Worm (Caenorhabditis elegans) whole organism, mixed stage, embryonic: ENCODE measurements around the gene mab-5.
A peak's percentile ranks its signal among the peaks of the same experiment; 100 is the strongest.

Experiments
- M03D4.4 ChIP-seq: sonication (generic microtip); optimal IDR thresholded peaks from 2 replicates; lab custom pipeline; 2017; ENCODE audit warnings: mild to moderate bottlenecking, missing genetic modification characterization, missing compliant biosample characterization
- ceh-39 ChIP-seq: fragments of 150-350 bp; optimal IDR thresholded peaks from 2 replicates; lab custom pipeline; 2014; ENCODE audit warnings: missing biosample characterization, missing genetic modification characterization
- ceh-43 ChIP-seq: fragments of 200-800 bp; sonication (Bioruptor generic); optimal IDR thresholded peaks from 2 replicates; lab custom pipeline; 2018; ENCODE audit warnings: mild to moderate bottlenecking, missing genetic modification characterization, moderate library complexity, missing compliant biosample characterization
- ceh-83 ChIP-seq: fragments of 200-800 bp; sonication (Bioruptor generic); optimal IDR thresholded peaks from 2 replicates; lab custom pipeline; 2018; ENCODE audit warnings: mild to moderate bottlenecking, missing genetic modification characterization, missing compliant biosample characterization
- ces-1 ChIP-seq: fragments of 150-350 bp; optimal IDR thresholded peaks from 2 replicates; lab custom pipeline; 2014; ENCODE audit warnings: missing biosample characterization, missing genetic modification reagents, missing genetic modification characterization
- cnd-1 ChIP-seq: fragments of 200-800 bp; sonication (Bioruptor generic); optimal IDR thresholded peaks from 2 replicates; lab custom pipeline; 2018; ENCODE audit warnings: mild to moderate bottlenecking, missing genetic modification characterization, missing compliant biosample characterization
- drap-1 ChIP-seq: fragments of 200-800 bp; sonication (Bioruptor generic); optimal IDR thresholded peaks from 3 replicates; lab custom pipeline; 2018; ENCODE audit warnings: mild to moderate bottlenecking, missing genetic modification characterization, missing compliant biosample characterization
- elt-3 ChIP-seq: fragments of 150-350 bp; optimal IDR thresholded peaks from 2 replicates; lab custom pipeline; 2014; ENCODE audit warnings: missing biosample characterization, missing genetic modification characterization
- flh-1 ChIP-seq: fragments of 200-800 bp; sonication (Bioruptor generic); optimal IDR thresholded peaks from 2 replicates; lab custom pipeline; 2018; ENCODE audit warnings: mild to moderate bottlenecking, missing genetic modification characterization, moderate library complexity, missing compliant biosample characterization
- ham-2 ChIP-seq: fragments of 200-800 bp; sonication (Bioruptor generic); optimal IDR thresholded peaks from 2 replicates; lab custom pipeline; 2018; ENCODE audit warnings: mild to moderate bottlenecking, missing genetic modification characterization, missing compliant biosample characterization
- hlh-1 ChIP-seq: fragments of 150-350 bp; optimal IDR thresholded peaks from 2 replicates; lab custom pipeline; 2014; ENCODE audit warnings: missing biosample characterization, missing genetic modification reagents, missing genetic modification characterization
- lin-13 ChIP-seq: fragments of 150-350 bp; optimal IDR thresholded peaks from 2 replicates; lab custom pipeline; 2014; ENCODE audit warnings: missing biosample characterization, missing genetic modification characterization
- lin-32 ChIP-seq: fragments of 200-800 bp; sonication (Bioruptor generic); optimal IDR thresholded peaks from 2 replicates; lab custom pipeline; 2018; ENCODE audit warnings: mild to moderate bottlenecking, missing genetic modification characterization, missing compliant biosample characterization
- lsy-2 ChIP-seq: fragments of 150-350 bp; optimal IDR thresholded peaks from 2 replicates; lab custom pipeline; 2014; ENCODE audit warnings: missing biosample characterization, missing genetic modification characterization
- mab-5 ChIP-seq: fragments of 150-350 bp; optimal IDR thresholded peaks from 2 replicates; lab custom pipeline; 2014; ENCODE audit warnings: missing biosample characterization, missing genetic modification characterization
- mls-2 ChIP-seq: sonication (generic microtip); optimal IDR thresholded peaks from 2 replicates; lab custom pipeline; 2016; ENCODE audit warnings: mild to moderate bottlenecking, missing genetic modification characterization, moderate library complexity, missing compliant biosample characterization
- nhr-12 ChIP-seq: fragments of 150-350 bp; optimal IDR thresholded peaks from 2 replicates; lab custom pipeline; 2014; ENCODE audit warnings: missing biosample characterization, missing genetic modification characterization
- nhr-2 ChIP-seq: fragments of 150-350 bp; optimal IDR thresholded peaks from 2 replicates; lab custom pipeline; 2014; ENCODE audit warnings: missing biosample characterization, missing genetic modification characterization
- nhr-237 ChIP-seq: fragments of 150-350 bp; optimal IDR thresholded peaks from 2 replicates; lab custom pipeline; 2014; ENCODE audit warnings: missing biosample characterization, missing genetic modification characterization
- nhr-28 ChIP-seq: fragments of 150-350 bp; optimal IDR thresholded peaks from 2 replicates; lab custom pipeline; 2014; ENCODE audit warnings: missing biosample characterization, missing genetic modification characterization
- nhr-76 ChIP-seq: sonication (generic microtip); optimal IDR thresholded peaks from 2 replicates; lab custom pipeline; 2017; ENCODE audit warnings: missing biosample characterization, missing genetic modification characterization
- pha-4 ChIP-seq: fragments of 150-350 bp; optimal IDR thresholded peaks from 2 replicates; lab custom pipeline; 2018; ENCODE audit warnings: missing biosample characterization, missing genetic modification reagents, missing genetic modification characterization
- sem-2 ChIP-seq: fragments of 200-800 bp; sonication (Bioruptor generic); optimal IDR thresholded peaks from 2 replicates; lab custom pipeline; 2018; ENCODE audit warnings: mild to moderate bottlenecking, missing genetic modification characterization, missing compliant biosample characterization
- sptf-1 ChIP-seq: sonication (generic microtip); optimal IDR thresholded peaks from 2 replicates; lab custom pipeline; 2017; ENCODE audit warnings: mild to moderate bottlenecking, missing genetic modification characterization, moderate library complexity, missing compliant biosample characterization
- tbx-8 ChIP-seq: fragments of 200-800 bp; sonication (Bioruptor generic); optimal IDR thresholded peaks from 2 replicates; lab custom pipeline; 2018; ENCODE audit warnings: mild to moderate bottlenecking, missing genetic modification characterization, moderate library complexity, missing compliant biosample characterization
- unc-120 ChIP-seq: sonication (generic microtip); optimal IDR thresholded peaks from 2 replicates; lab custom pipeline; 2017; ENCODE audit warnings: missing genetic modification characterization, missing compliant biosample characterization; ENCODE audit not compliant: poor library complexity, severe bottlenecking
- unc-62 ChIP-seq: fragments of 150-350 bp; optimal IDR thresholded peaks from 2 replicates; lab custom pipeline; 2014; ENCODE audit warnings: missing biosample characterization, missing genetic modification reagents, missing genetic modification characterization
- zip-8 ChIP-seq: fragments of 150-350 bp; optimal IDR thresholded peaks from 2 replicates; lab custom pipeline; 2014; ENCODE audit warnings: missing biosample characterization, missing genetic modification characterization
- ztf-11 ChIP-seq: fragments of 150-350 bp; optimal IDR thresholded peaks from 2 replicates; lab custom pipeline; 2014; ENCODE audit warnings: missing biosample characterization, missing genetic modification characterization

The mab-5 gene

ce11 chrIII:7790522-7790921 is 7.3 kb upstream of the mab-5 start:
- TF ChIP-seq nhr-2 (tag; lab: Kevin White, UChicago) (no peak), ceh-39 (tag; lab: Kevin White, UChicago) (no peak), nhr-12 (tag; lab: Kevin White, UChicago) (no peak), flh-1 (GFP tag; lab: Kevin White, UChicago) (no peak), lin-32 (GFP tag; lab: Kevin White, UChicago) (no peak), drap-1 (no peak), ceh-83 (GFP tag; lab: Kevin White, UChicago) (no peak), lin-13 (no peak), pha-4 (tag; lab: Kevin White, UChicago) (no peak), nhr-28 (no peak), mab-5 (tag; lab: Kevin White, UChicago) (peak; percentile 51), zip-8 (tag; lab: Kevin White, UChicago) (no peak), nhr-237 (tag; lab: Kevin White, UChicago) (no peak), hlh-1 (tag; lab: Kevin White, UChicago) (no peak), unc-62 (GFP tag; lab: Kevin White, UChicago) (peak; percentile 63), M03D4.4 (no peak), ham-2 (no peak), nhr-76 (tag; lab: Kevin White, UChicago) (no peak), lsy-2 (tag; lab: Kevin White, UChicago) (peak; percentile 59), ztf-11 (no peak), sem-2 (GFP tag; lab: Kevin White, UChicago) (no peak)

- TF ChIP-seq sem-2 (GFP tag; lab: Kevin White, UChicago) (no peak), nhr-2 (tag; lab: Kevin White, UChicago) (no peak), mab-5 (tag; lab: Kevin White, UChicago) (peak; percentile 76)
Observed at ce11 chrIII:7788410-7788809, 5.2 kb upstream of the mab-5 start.

- TF ChIP-seq unc-62 (GFP tag; lab: Kevin White, UChicago) (peak; percentile 56), mls-2 (no peak), mab-5 (tag; lab: Kevin White, UChicago) (peak; percentile 100), unc-120 (tag; lab: Kevin White, UChicago) (peak; percentile 11), tbx-8 (GFP tag; lab: Kevin White, UChicago) (no peak), cnd-1 (tag; lab: Kevin White, UChicago) (no peak), drap-1 (no peak), lsy-2 (tag; lab: Kevin White, UChicago) (peak; percentile 25)
Observed at ce11 chrIII:7784201-7784600, 947 bp upstream of the mab-5 start.

- TF ChIP-seq unc-62 (GFP tag; lab: Kevin White, UChicago) (peak; percentile 92), ceh-83 (GFP tag; lab: Kevin White, UChicago) (no peak), mab-5 (tag; lab: Kevin White, UChicago) (peak; percentile 95), unc-120 (tag; lab: Kevin White, UChicago) (peak; percentile 27), nhr-2 (tag; lab: Kevin White, UChicago) (peak; percentile 12), ces-1 (no peak), hlh-1 (tag; lab: Kevin White, UChicago) (peak; percentile 84)
Observed at ce11 chrIII:7780566-7781238, 2.6 kb downstream of the mab-5 start.

- TF ChIP-seq lsy-2 (tag; lab: Kevin White, UChicago): peak; percentile 27
- TF ChIP-seq sptf-1 (tag; lab: Kevin White, UChicago): no peak
- TF ChIP-seq ceh-39 (tag; lab: Kevin White, UChicago): no peak
Observed at ce11 chrIII:7779313-7779712, 3.9 kb downstream of the mab-5 start.

- TF ChIP-seq zip-8 (tag; lab: Kevin White, UChicago): no peak
- no peak for TF ChIP-seq lin-13
- TF ChIP-seq ces-1: no peak
- no peak for TF ChIP-seq sptf-1 (tag; lab: Kevin White, UChicago)
- TF ChIP-seq unc-62 (GFP tag; lab: Kevin White, UChicago): peak; percentile 78
- no peak for TF ChIP-seq ceh-39 (tag; lab: Kevin White, UChicago)
- no peak for TF ChIP-seq tbx-8 (GFP tag; lab: Kevin White, UChicago)
- no peak for TF ChIP-seq ceh-43 (GFP tag; lab: Kevin White, UChicago)
- TF ChIP-seq hlh-1 (tag; lab: Kevin White, UChicago): peak; percentile 88
- peak; percentile 88 for TF ChIP-seq lsy-2 (tag; lab: Kevin White, UChicago)
- peak; percentile 94 for TF ChIP-seq mab-5 (tag; lab: Kevin White, UChicago)
- TF ChIP-seq ztf-11: no peak
- no peak for TF ChIP-seq cnd-1 (tag; lab: Kevin White, UChicago)
- TF ChIP-seq ham-2: no peak
- TF ChIP-seq nhr-2 (tag; lab: Kevin White, UChicago): peak; percentile 48
- TF ChIP-seq nhr-12 (tag; lab: Kevin White, UChicago): no peak
- no peak for TF ChIP-seq lin-32 (GFP tag; lab: Kevin White, UChicago)
- TF ChIP-seq elt-3 (tag; lab: Kevin White, UChicago): no peak
- no peak for TF ChIP-seq mls-2
- TF ChIP-seq, all 35 proteins: peak for 5
Observed at ce11 chrIII:7778530-7778929, 4.7 kb downstream of the mab-5 start.
